Fruit fly (Drosophila melanogaster) whole organism, wandering third instar larva: ENCODE measurements around the gene Alg10.

Source experiments
- Abd-B ChIP-seq: fragments of >200 bp; optimal IDR thresholded peaks from 2 replicates; lab custom pipeline; 2017; ENCODE audit warnings: missing biosample characterization, missing genetic modification characterization
- CG9705 ChIP-seq: fragments of 200-800 bp; sonication (Bioruptor generic); optimal IDR thresholded peaks from 2 replicates; lab custom pipeline; 2018; ENCODE audit warnings: missing biosample characterization, mild to moderate bottlenecking, missing genetic modification characterization
- Dfd ChIP-seq: fragments of >200 bp; optimal IDR thresholded peaks from 2 replicates; lab custom pipeline; 2017; ENCODE audit warnings: missing biosample characterization, missing genetic modification characterization
- GATAd ChIP-seq: sonication (Bioruptor generic); optimal IDR thresholded peaks from 2 replicates; lab custom pipeline; 2016; ENCODE audit warnings: missing biosample characterization, missing genetic modification characterization
- HLH106 ChIP-seq: fragments of 200-800 bp; optimal IDR thresholded peaks from 3 replicates; lab custom pipeline; 2019; ENCODE audit warnings: missing biosample characterization, mild to moderate bottlenecking, missing genetic modification characterization, moderate library complexity
- Hnf4 ChIP-seq: fragments of 200-800 bp; sonication (Bioruptor generic); optimal IDR thresholded peaks from 2 replicates; lab custom pipeline; 2016; ENCODE audit warnings: missing biosample characterization, mild to moderate bottlenecking, missing genetic modification characterization
- Hr78 ChIP-seq: fragments of >200 bp; optimal IDR thresholded peaks from 2 replicates; lab custom pipeline; 2017; ENCODE audit warnings: missing biosample characterization, missing genetic modification characterization
- Hr83 ChIP-seq: fragments of 200-300 bp; sonication (Bioruptor generic); optimal IDR thresholded peaks from 2 replicates; lab custom pipeline; 2016; ENCODE audit warnings: missing biosample characterization, mild to moderate bottlenecking, missing genetic modification characterization, moderate library complexity; ENCODE audit not compliant: poor library complexity, severe bottlenecking
- Jra ChIP-seq: sonication (Bioruptor generic); optimal IDR thresholded peaks from 2 replicates; lab custom pipeline; 2016; ENCODE audit warnings: missing biosample characterization, missing genetic modification characterization
- Myc ChIP-seq: fragments of >200 bp; optimal IDR thresholded peaks from 2 replicates; lab custom pipeline; 2017
- N ChIP-seq: fragments of >200 bp; optimal IDR thresholded peaks from 2 replicates; lab custom pipeline; 2018; ENCODE audit warnings: missing biosample characterization, missing external identifiers, missing genetic modification characterization
- OdsH ChIP-seq: fragments of 200-800 bp; sonication (Bioruptor generic); optimal IDR thresholded peaks from 2 replicates; lab custom pipeline; 2016; ENCODE audit warnings: missing biosample characterization, mild to moderate bottlenecking, missing genetic modification characterization
- Rel ChIP-seq, 2 experiments: fragments of 200-800 bp; sonication (Bioruptor generic) in 1 of 2; optimal IDR thresholded peaks; 2 replicates in 1 of 2; 3 replicates in 1 of 2; lab custom pipeline; 2016 to 2019; ENCODE audit warnings: mild to moderate bottlenecking in 2 of 2, missing biosample characterization in 2 of 2, missing genetic modification characterization in 2 of 2, moderate library complexity in 1 of 2
- Sp1 ChIP-seq: fragments of 200-800 bp; sonication (Bioruptor generic); optimal IDR thresholded peaks from 3 replicates; lab custom pipeline; 2019; ENCODE audit warnings: missing biosample characterization, mild to moderate bottlenecking, missing genetic modification characterization, moderate library complexity
- Vsx2 ChIP-seq: fragments of 200-300, 225-300 bp; sonication (Bioruptor generic); optimal IDR thresholded peaks from 2 replicates; lab custom pipeline; 2018; ENCODE audit warnings: missing biosample characterization, missing genetic modification characterization; ENCODE audit not compliant: partially characterized antibody
- br ChIP-seq: fragments of 200-800 bp; sonication (Bioruptor generic); optimal IDR thresholded peaks from 2 replicates; lab custom pipeline; 2016; ENCODE audit warnings: missing biosample characterization, missing genetic modification characterization
- dl ChIP-seq, 2 experiments: fragments of 175-275, 200-275 bp in 1 of 2; fragments of 200-275 bp in 1 of 2; sonication (Bioruptor generic); optimal IDR thresholded peaks; lab custom pipeline; 2018; ENCODE audit warnings: mild to moderate bottlenecking in 2 of 2, missing biosample characterization in 2 of 2, missing genetic modification characterization in 2 of 2, moderate library complexity in 2 of 2; ENCODE audit not compliant: partially characterized antibody in 2 of 2, insufficient read depth in 1 of 2
- dmrt93B ChIP-seq: fragments of 200-800 bp; sonication (Bioruptor generic); optimal IDR thresholded peaks from 2 replicates; lab custom pipeline; 2018; ENCODE audit warnings: missing biosample characterization, mild to moderate bottlenecking, missing genetic modification characterization
- dsf ChIP-seq: sonication (Bioruptor generic); optimal IDR thresholded peaks from 2 replicates; lab custom pipeline; 2016; ENCODE audit warnings: missing biosample characterization, missing genetic modification characterization, borderline replicate concordance
- ey ChIP-seq: fragments of 200-800 bp; sonication (Bioruptor generic); optimal IDR thresholded peaks from 2 replicates; lab custom pipeline; 2016; ENCODE audit warnings: missing biosample characterization, missing genetic modification characterization
- foxo ChIP-seq, 2 experiments: fragments of 200-800 bp; sonication (Bioruptor generic); optimal IDR thresholded peaks; 2 replicates in 1 of 2; 3 replicates in 1 of 2; lab custom pipeline; 2016 to 2017; ENCODE audit warnings: missing biosample characterization in 2 of 2, missing genetic modification characterization in 2 of 2
- fru ChIP-seq: fragments of 200-800 bp; sonication (Bioruptor generic); optimal IDR thresholded peaks from 3 replicates; lab custom pipeline; 2016; ENCODE audit warnings: missing biosample characterization, mild to moderate bottlenecking, missing genetic modification characterization
- h ChIP-seq: fragments of 200-800 bp; sonication (Bioruptor generic); optimal IDR thresholded peaks from 3 replicates; lab custom pipeline; 2016; ENCODE audit warnings: missing biosample characterization, mild to moderate bottlenecking, missing genetic modification characterization
- jim ChIP-seq: fragments of 175-275, 200-325 bp; sonication (Bioruptor generic); optimal IDR thresholded peaks from 2 replicates; lab custom pipeline; 2016; ENCODE audit warnings: missing biosample characterization, mild to moderate bottlenecking, missing genetic modification characterization
- lola ChIP-seq: fragments of >200 bp; optimal IDR thresholded peaks from 2 replicates; lab custom pipeline; 2017; ENCODE audit warnings: missing biosample characterization, missing genetic modification characterization
- pan ChIP-seq: fragments of >200 bp; optimal IDR thresholded peaks from 2 replicates; lab custom pipeline; 2017
- psq ChIP-seq: fragments of 200-800 bp; sonication (Bioruptor generic); optimal IDR thresholded peaks from 3 replicates; lab custom pipeline; 2017; ENCODE audit warnings: missing biosample characterization, mild to moderate bottlenecking, missing genetic modification characterization, moderate library complexity
- rgr ChIP-seq: fragments of 200-800 bp; sonication (Bioruptor generic); optimal IDR thresholded peaks from 3 replicates; lab custom pipeline; 2016; ENCODE audit warnings: missing biosample characterization, mild to moderate bottlenecking, missing genetic modification characterization
- sage ChIP-seq: fragments of 200-800 bp; sonication (Bioruptor generic); optimal IDR thresholded peaks from 2 replicates; lab custom pipeline; 2016; ENCODE audit warnings: missing biosample characterization, mild to moderate bottlenecking, missing genetic modification characterization
- sv ChIP-seq: fragments of 200-800 bp; sonication (Bioruptor generic); optimal IDR thresholded peaks from 3 replicates; lab custom pipeline; 2016; ENCODE audit warnings: missing biosample characterization, missing genetic modification characterization
- tai ChIP-seq: sonication (Bioruptor generic); optimal IDR thresholded peaks from 2 replicates; lab custom pipeline; 2016; ENCODE audit warnings: missing biosample characterization, missing genetic modification characterization
- usp ChIP-seq: fragments of >200 bp; optimal IDR thresholded peaks from 2 replicates; lab custom pipeline; 2017; ENCODE audit warnings: missing biosample characterization, missing genetic modification characterization
- woc ChIP-seq: sonication (Bioruptor generic); optimal IDR thresholded peaks from 2 replicates; lab custom pipeline; 2016; ENCODE audit warnings: missing biosample characterization, mild to moderate bottlenecking, missing genetic modification characterization

The Alg10 gene

DNA sequence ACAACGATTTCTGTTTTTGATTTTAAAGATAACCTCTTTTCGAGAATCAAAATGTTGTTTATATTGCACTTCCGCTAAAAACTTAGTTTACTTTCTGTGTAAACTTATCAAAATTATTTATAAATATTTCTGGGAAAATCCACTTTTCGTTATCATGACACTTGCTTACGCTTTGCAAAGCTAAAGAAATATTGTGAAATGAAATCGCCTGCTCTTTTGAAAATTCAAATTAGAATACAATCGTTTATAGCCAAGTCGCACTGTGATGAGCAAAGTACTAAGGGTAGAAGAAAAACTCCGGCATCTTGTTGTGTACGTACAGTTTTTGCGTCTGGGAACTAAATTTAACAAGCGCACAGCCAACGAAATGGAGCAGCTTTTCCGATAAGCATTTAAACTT lies 40.3 kb upstream of the Alg10 start:
- TF ChIP-seq tai (GFP tag; lab: Kevin White, UChicago) = no peak
- TF ChIP-seq jim (GFP tag; lab: Kevin White, UChicago) = no peak
- no peak for TF ChIP-seq Dfd (GFP tag; lab: Kevin White, UChicago)
- no peak for TF ChIP-seq Rel (GFP tag; optimal IDR thresholded peaks at IDR 0.05; lab: Kevin White, UChicago)
- TF ChIP-seq Rel (tag; optimal IDR thresholded peaks at IDR 0.05; lab: Kevin White, UChicago) = no peak
- TF ChIP-seq Hr83 (GFP tag; lab: Kevin White, UChicago) = no peak
- no peak for TF ChIP-seq dl (GFP tag; optimal IDR thresholded peaks at IDR 0.05; lab: Kevin White, UChicago; ENCODE audit: insufficient read depth in 1 of 2, partially characterized antibody in 2 of 2)
- no peak for TF ChIP-seq Hnf4 (GFP tag; lab: Kevin White, UChicago)
- TF ChIP-seq fru = no peak
- no peak for TF ChIP-seq pan (lab: Kevin White, UChicago)
- TF ChIP-seq ey (GFP tag; lab: Kevin White, UChicago) = no peak
- no peak for TF ChIP-seq dsf (GFP tag; lab: Kevin White, UChicago)
- no peak for TF ChIP-seq HLH106
- TF ChIP-seq woc (GFP tag; lab: Kevin White, UChicago) = no peak
- TF ChIP-seq dmrt93B (GFP tag; lab: Kevin White, UChicago) = no peak
- no peak for TF ChIP-seq sv (GFP tag; lab: Kevin White, UChicago)
- no peak for TF ChIP-seq Abd-B (GFP tag; lab: Kevin White, UChicago)

dm6 chr3L:11124841-11125240 lies 39.9 kb upstream of the Alg10 start:
- no peak for TF ChIP-seq Abd-B (GFP tag; lab: Kevin White, UChicago)
- no peak for TF ChIP-seq woc (GFP tag; lab: Kevin White, UChicago)
- TF ChIP-seq tai (GFP tag; lab: Kevin White, UChicago) = no peak
- no peak for TF ChIP-seq rgr (GFP tag; lab: Kevin White, UChicago)
- no peak for TF ChIP-seq Hnf4 (GFP tag; lab: Kevin White, UChicago)
- TF ChIP-seq Sp1 = no peak
- TF ChIP-seq foxo (GFP tag; optimal IDR thresholded peaks at IDR 0.05; lab: Kevin White, UChicago) = no peak
- no peak for TF ChIP-seq N (GFP tag; lab: Kevin White, UChicago)
- TF ChIP-seq CG9705 (GFP tag; lab: Kevin White, UChicago) = no peak

DNA sequence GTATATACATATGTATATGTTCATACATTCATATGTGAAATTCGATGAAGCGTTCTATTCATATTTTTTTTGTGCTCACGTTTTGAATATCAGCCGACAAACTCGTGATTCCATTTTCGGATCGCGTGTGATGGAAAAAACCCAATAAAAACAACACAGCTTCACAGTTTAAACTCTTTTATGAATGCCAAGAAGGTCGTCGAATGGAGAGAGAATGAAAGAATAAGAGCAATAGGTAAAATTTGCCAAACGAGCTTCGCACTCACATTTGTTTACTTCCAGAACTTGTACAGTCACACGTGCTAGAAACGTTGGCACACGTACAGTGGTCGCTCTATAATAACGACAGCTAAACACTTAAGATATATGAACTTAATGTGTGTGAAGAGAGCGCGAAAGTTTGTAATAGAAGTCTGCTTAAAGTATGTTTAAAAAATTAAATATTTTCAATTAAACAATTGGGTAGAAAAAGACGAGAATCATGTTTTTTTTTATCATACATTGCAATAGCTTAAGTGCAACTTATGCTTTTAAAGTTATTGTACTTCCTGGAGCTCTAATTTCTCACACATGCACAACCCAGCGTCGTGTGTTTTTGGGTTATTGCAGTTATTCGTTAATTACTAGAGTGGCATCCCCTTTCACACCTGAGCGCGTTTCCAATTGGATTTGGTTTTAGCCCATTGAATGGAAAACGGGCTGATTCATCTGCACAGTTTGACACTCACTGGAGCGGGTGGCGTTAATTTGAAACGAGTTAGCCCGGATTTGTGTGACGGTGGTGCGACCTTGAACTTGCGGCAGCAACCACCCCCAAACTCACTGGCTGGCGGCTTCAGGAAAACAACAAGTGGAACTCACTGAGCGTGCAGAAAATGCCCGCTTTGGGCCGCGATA lies 38.9 kb upstream of the Alg10 start:
- TF ChIP-seq Sp1 (no peak), N (GFP tag; lab: Kevin White, UChicago) (no peak), Hr78 (GFP tag; lab: Kevin White, UChicago) (no peak), dsf (GFP tag; lab: Kevin White, UChicago) (no peak), Abd-B (GFP tag; lab: Kevin White, UChicago) (no peak), OdsH (no peak), foxo (GFP tag; optimal IDR thresholded peaks at IDR 0.05; lab: Kevin White, UChicago) (no peak), h (GFP tag; lab: Kevin White, UChicago) (no peak), Hnf4 (GFP tag; lab: Kevin White, UChicago) (no peak), lola (GFP tag; lab: Kevin White, UChicago) (no peak), CG9705 (GFP tag; lab: Kevin White, UChicago) (no peak), Dfd (GFP tag; lab: Kevin White, UChicago) (no peak), dl (GFP tag; optimal IDR thresholded peaks at IDR 0.05; lab: Kevin White, UChicago; ENCODE audit: insufficient read depth in 1 of 2, partially characterized antibody in 2 of 2) (no peak), Jra (GFP tag; lab: Kevin White, UChicago) (no peak), pan (lab: Kevin White, UChicago) (no peak), Hr83 (GFP tag; lab: Kevin White, UChicago) (no peak), Myc (lab: Kevin White, UChicago) (no peak), sage (no peak), psq (GFP tag; lab: Kevin White, UChicago) (no peak), HLH106 (no peak)
- TF ChIP-seq, all 38 proteins: peak for 0

DNA sequence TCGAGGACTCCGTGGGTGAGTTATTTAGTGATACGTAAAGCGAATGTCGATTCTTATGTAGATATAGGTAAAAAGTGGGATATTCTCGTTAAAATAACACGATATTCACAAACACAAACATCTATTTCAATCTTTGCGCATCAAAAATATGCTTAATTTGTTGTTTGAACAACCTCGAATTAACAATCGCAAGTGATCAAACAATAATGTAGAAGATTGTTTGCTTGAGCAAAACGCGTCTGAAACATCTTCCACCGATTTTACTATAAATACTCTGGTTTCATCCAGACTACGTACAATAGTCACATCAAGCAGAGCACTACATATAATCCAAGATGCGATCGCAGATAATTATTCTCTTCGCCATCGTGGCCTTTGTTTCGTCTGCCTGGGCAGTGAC lies 34.2 kb upstream of the Alg10 start, which contains the start of gene nol:
Gene nol (plus strand): TSS at position 301 of the 400 bp plus-strand sequence.
- TF ChIP-seq foxo (GFP tag; optimal IDR thresholded peaks at IDR 0.05; lab: Kevin White, UChicago) (no peak), Hr83 (GFP tag; lab: Kevin White, UChicago) (no peak), Vsx2 (GFP tag; lab: Kevin White, UChicago) (no peak), sage (no peak), usp (GFP tag; lab: Kevin White, UChicago) (no peak), Myc (lab: Kevin White, UChicago) (no peak), br (GFP tag; lab: Kevin White, UChicago) (no peak), HLH106 (no peak), GATAd (no peak), woc (GFP tag; lab: Kevin White, UChicago) (no peak), N (GFP tag; lab: Kevin White, UChicago) (no peak)
- TF ChIP-seq, all 38 proteins: peak for 0
